Worm (Caenorhabditis elegans) whole organism, L4 larva: ENCODE results near the gene ugt-8.

ENCODE experiments used
- aha-1 ChIP-seq: fragments of 150-350 bp; peaks from one replicate; lab custom pipeline; 2014; ENCODE audit warnings: missing biosample characterization, missing genetic modification characterization
- ama-1 ChIP-seq: fragments of 150-350 bp; optimal IDR thresholded peaks from 2 replicates; lab custom pipeline; 2014; ENCODE audit warnings: inconsistent platforms, mixed read lengths
- arid-1 ChIP-seq: fragments of 200-800 bp; sonication (Bioruptor generic); conservative IDR thresholded peaks from 2 replicates; pipeline ENCODE4 v1.3.6; 2022; ENCODE audit warnings: missing genetic modification reagents, missing genetic modification characterization, missing compliant biosample characterization
- attf-4 ChIP-seq: sonication (generic microtip); optimal IDR thresholded peaks from 3 replicates; lab custom pipeline; 2017; ENCODE audit warnings: missing biosample characterization, missing genetic modification characterization
- mdt-29 ChIP-seq: fragments of 200-800 bp; sonication (Bioruptor generic); IDR thresholded peaks from 2 replicates; pipeline ENCODE4 v1.3.6; 2022; ENCODE audit warnings: missing genetic modification reagents, missing genetic modification characterization, missing compliant biosample characterization
- skn-1 ChIP-seq: fragments of 150-350 bp; optimal IDR thresholded peaks from 2 replicates; lab custom pipeline; 2014; ENCODE audit warnings: missing biosample characterization, missing genetic modification characterization
- tag-97 ChIP-seq: fragments of 200-800 bp; sonication (Bioruptor generic); IDR thresholded peaks from 2 replicates; pipeline ENCODE4 v1.3.6; 2022; ENCODE audit warnings: missing genetic modification characterization, missing compliant biosample characterization
- unc-62 ChIP-seq, 3 experiments: fragments of 150-350 bp in 1 of 3; sonication (generic microtip); optimal IDR thresholded peaks in 2 of 3; peaks in 1 of 3; 1 replicate in 1 of 3; 2 replicates in 2 of 3; lab custom pipeline; 2014 to 2017; ENCODE audit warnings: missing biosample characterization in 3 of 3, missing genetic modification characterization in 3 of 3, missing genetic modification reagents in 3 of 3, missing genotype in 1 of 3
- zag-1 ChIP-seq: fragments of 150-350 bp; optimal IDR thresholded peaks from 2 replicates; lab custom pipeline; 2014; ENCODE audit warnings: missing biosample characterization, missing genetic modification characterization
- ztf-11 ChIP-seq: fragments of 150-350 bp; optimal IDR thresholded peaks from 2 replicates; lab custom pipeline; 2014; ENCODE audit warnings: missing biosample characterization, missing genetic modification characterization

ce11 chrV:4922024-4922423 is 18.3 kb downstream of the ugt-8 start, which contains the start of gene srh-22:
- TF ChIP-seq tag-97 (GFP tag; lab: Robert Waterston, UW) = no peak
- no peak for TF ChIP-seq zag-1 (tag; lab: Kevin White, UChicago)
- TF ChIP-seq mdt-29 = no peak
- TF ChIP-seq attf-4 (tag; lab: Kevin White, UChicago) = no peak
- TF ChIP-seq arid-1 = no peak
- TF ChIP-seq ama-1 (lab: Kevin White, UChicago) = no peak
- no peak for TF ChIP-seq aha-1 (tag; lab: Kevin White, UChicago)
- no peak for TF ChIP-seq ztf-11 (tag; lab: Kevin White, UChicago)
- no peak for TF ChIP-seq unc-62 (GFP tag; optimal IDR thresholded peaks at IDR 0.05 in 1 of 2; lab: Kevin White, UChicago)
- TF ChIP-seq unc-62 (tag; optimal IDR thresholded peaks at IDR 0.05; lab: Kevin White, UChicago) = no peak
- no peak for TF ChIP-seq skn-1
